Worm (Caenorhabditis elegans): ENCODE results near the gene gcn-1.

gcn-1 gene

DNA sequence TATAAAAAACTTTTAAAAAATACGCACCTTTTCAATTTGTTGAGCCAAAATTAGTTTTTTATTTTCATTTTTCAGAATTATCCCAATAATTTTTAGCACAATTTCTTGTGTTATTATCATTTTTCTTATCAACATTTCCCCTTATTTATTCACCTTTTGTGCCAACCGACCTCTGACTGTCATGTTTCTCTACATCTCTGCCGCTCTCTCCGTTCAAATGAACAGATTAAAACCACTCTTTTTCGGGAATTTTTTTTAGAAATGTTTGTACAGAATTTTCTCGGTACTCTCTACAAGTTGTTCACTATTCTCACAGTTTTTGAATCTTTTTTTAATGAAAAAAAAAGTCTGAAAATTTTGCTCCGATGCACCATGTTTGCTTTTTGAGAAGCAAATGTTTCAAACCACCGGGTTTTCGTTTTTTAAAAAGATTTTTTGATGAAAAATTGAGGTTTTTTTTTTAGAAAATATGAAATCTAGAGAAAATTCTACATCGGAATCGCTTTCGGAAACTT is 28.0 kb upstream of the gcn-1 start, which contains the start of gene frl-1:
TSS of gene frl-1 (plus strand) at position 465 of the 515 bp plus-strand sequence.
- TF ChIP-seq gmeb-1 (tag; optimal IDR thresholded peaks at IDR 0.05) (peak; percentile 40), blmp-1 (tag; optimal IDR thresholded peaks at IDR 0.05; ENCODE audit: insufficient read depth) (no peak), fos-1 (tag; optimal IDR thresholded peaks at IDR 0.05) (peak; percentile 89), ZK546.5 (tag; optimal IDR thresholded peaks at IDR 0.05) (no peak), nhr-23 (tag; optimal IDR thresholded peaks at IDR 0.05) (no peak), elt-1 (tag; optimal IDR thresholded peaks at IDR 0.05) (no peak), ztf-4 (tag; optimal IDR thresholded peaks at IDR 0.05) (no peak), ceh-82 (tag; optimal IDR thresholded peaks at IDR 0.05) (no peak), mbf-1 (tag; optimal IDR thresholded peaks at IDR 0.05) (no peak)

DNA sequence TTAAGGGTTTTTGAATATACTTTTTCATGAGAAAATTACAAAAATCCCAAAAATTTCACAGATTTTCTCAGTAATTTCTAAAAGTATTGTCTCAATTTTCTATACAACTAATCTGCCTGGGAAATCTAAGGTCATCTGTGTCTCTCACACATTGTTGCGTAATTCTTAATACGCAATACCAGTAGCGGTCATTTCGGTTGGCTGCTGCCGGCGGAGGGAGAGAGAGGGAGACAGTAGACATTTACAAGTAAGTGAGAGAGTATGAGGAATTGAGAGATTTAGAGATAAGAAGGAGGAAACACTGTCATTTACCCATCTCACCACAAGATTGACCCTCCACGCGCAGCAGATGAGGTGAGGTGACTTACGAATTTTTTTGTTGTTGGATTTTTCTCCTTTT is 25.8 kb upstream of the gcn-1 start:
- TF ChIP-seq mdl-1 (tag; optimal IDR thresholded peaks at IDR 0.05), result no peak
- peak; percentile 51 for TF ChIP-seq nhr-129 (tag; optimal IDR thresholded peaks at IDR 0.05)
- peak; percentile 37 for TF ChIP-seq sma-3 (GFP tag; optimal IDR thresholded peaks at IDR 0.05)
- peak; percentile 29 for TF ChIP-seq ceh-16 (tag; optimal IDR thresholded peaks at IDR 0.05)
- no peak for TF ChIP-seq nhr-12 (tag; optimal IDR thresholded peaks at IDR 0.05)
- TF ChIP-seq dmd-4 (tag; optimal IDR thresholded peaks at IDR 0.05), result no peak
- TF ChIP-seq mab-5 (tag; optimal IDR thresholded peaks at IDR 0.05), result no peak
- TF ChIP-seq nhr-77 (tag; optimal IDR thresholded peaks at IDR 0.05), result no peak
- no peak for TF ChIP-seq elt-3 (tag; optimal IDR thresholded peaks at IDR 0.05)
- no peak for TF ChIP-seq lsy-2 (tag; optimal IDR thresholded peaks at IDR 0.05)
- TF ChIP-seq F13H6.1 (tag; optimal IDR thresholded peaks at IDR 0.05), result peak; percentile 40
- peak; percentile 8 for TF ChIP-seq fos-1 (tag; optimal IDR thresholded peaks at IDR 0.05)
- TF ChIP-seq nhr-25 (tag; optimal IDR thresholded peaks at IDR 0.05), result peak; percentile 64

DNA sequence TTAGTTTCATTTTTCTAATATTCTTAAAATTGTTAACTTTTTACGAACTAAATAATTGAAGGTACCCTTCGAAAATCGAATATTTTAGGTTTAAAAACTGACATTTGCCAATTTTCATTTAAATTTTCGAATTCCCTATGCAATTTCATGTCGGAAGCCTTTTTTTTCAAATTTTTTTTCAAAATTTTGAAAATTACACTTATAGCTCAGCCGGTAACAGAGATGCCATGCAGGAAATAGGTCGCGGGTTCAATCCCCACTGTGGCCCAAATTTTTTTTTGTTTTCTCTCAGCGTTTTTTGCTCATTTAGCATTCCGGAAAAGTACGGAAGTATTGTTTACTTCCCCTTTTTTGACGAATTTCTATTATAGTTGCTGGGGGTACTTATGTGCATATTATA is 22.4 kb upstream of the gcn-1 start:
- no peak for TF ChIP-seq lin-39 (tag; optimal IDR thresholded peaks at IDR 0.05)

DNA sequence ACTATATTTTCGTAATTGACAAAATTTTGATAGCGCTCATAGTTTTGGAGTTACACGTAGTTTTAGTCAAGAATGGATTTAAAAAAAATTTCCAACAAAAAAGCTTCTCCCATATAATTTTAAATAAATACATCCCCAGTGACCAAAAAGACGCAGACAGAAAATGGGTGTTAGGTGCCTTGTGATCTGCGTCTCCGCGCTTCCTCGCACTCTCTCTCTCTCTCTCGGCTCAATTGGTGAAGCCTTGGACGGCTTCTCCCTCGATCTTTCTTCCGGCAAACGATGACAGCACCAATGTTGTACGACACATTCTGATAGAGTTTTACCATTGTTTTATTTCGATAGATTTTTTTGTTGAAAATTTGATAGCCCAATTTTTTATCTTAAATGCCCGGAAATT is 21.8 kb upstream of the gcn-1 start:
- TF ChIP-seq lsy-2 (tag; optimal IDR thresholded peaks at IDR 0.05), result peak in 1 of 2 experiments; percentile 27
- TF ChIP-seq C34F6.9 (tag; optimal IDR thresholded peaks at IDR 0.05), result peak; percentile 19
- TF ChIP-seq unc-55 (GFP tag; optimal IDR thresholded peaks at IDR 0.05), result peak; percentile 56
- no peak for TF ChIP-seq lin-11 (tag; optimal IDR thresholded peaks at IDR 0.05)

DNA sequence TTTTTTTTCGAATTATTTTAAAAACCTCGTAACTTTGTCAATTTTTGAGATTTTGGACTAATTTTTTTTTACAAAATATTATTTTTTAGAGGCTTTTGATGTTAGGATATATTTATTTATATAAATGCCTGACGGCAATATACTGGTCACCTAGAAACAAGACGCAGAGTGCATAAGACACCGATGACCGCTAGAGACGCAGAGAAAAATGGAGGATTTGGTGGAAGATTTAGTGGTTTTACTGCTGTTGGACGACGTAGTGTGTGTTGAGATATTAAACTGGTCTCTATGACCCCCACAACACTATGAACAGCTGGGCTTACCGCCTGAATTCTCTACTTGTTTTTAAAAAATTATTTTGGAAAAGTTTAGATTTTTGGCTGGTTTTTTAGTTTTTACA is 19.7 kb upstream of the gcn-1 start:
- TF ChIP-seq C34F6.9 (tag; optimal IDR thresholded peaks at IDR 0.05), result peak; percentile 37
- TF ChIP-seq F13H6.1 (tag; optimal IDR thresholded peaks at IDR 0.05), result peak; percentile 16
- TF ChIP-seq lin-13 (GFP tag; optimal IDR thresholded peaks at IDR 0.05), result no peak
- no peak for TF ChIP-seq nhr-25 (tag; optimal IDR thresholded peaks at IDR 0.05)
- TF ChIP-seq unc-55 (GFP tag; optimal IDR thresholded peaks at IDR 0.05), result peak; percentile 12
- TF ChIP-seq mab-5 (tag; optimal IDR thresholded peaks at IDR 0.05), result peak; percentile 19
- TF ChIP-seq lin-11 (tag; optimal IDR thresholded peaks at IDR 0.05), result peak; percentile 31
- TF ChIP-seq lsy-2 (tag; optimal IDR thresholded peaks at IDR 0.05), result peak in 1 of 2 experiments; percentile 47

DNA sequence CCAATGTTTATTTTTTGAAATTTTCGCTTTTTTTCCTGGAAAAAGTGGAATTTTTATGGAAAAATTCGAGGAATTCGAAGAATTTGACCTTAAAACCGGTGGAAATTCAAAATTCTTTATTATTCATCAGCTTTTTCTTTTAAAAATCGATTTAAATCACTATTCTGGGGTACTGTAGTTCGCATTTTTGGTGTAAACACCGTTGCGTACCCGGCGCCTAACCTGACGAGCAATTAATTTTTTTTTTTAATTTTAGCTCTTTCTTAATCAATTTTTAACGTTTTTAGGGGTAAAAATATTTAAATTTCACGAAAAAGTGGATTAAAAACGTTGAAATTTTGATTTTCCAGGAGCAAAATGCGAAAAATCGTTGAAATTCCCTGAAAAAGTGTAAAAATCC is 17.8 kb upstream of the gcn-1 start:
- TF ChIP-seq blmp-1 (tag; optimal IDR thresholded peaks at IDR 0.05; ENCODE audit: insufficient read depth) (no peak), ama-1 (optimal IDR thresholded peaks at IDR 0.05) (no peak), ztf-4 (tag; optimal IDR thresholded peaks at IDR 0.05) (no peak), F13H6.1 (tag; optimal IDR thresholded peaks at IDR 0.05) (no peak), lin-13 (GFP tag; optimal IDR thresholded peaks at IDR 0.05) (no peak)

DNA sequence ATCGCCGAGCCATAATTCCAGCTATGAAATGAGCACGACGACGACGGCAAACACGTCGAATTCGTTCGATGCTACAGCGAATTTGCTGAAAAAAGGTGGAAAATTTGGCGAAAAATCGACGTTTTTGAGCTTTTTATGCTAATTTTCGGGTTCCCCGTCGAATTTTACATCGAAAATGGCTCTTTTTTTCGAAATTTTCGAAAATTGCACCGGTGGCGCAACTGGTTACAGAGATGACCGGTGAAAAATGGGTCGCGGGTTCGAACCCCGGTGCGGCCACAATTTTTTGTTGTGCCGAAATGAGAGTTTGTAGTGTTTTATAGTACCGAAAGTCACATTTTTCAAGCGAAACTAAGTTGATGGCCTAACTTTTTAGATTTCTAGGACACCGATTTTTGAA is 14.3 kb upstream of the gcn-1 start:
- no peak for TF ChIP-seq unc-62 (GFP tag; optimal IDR thresholded peaks at IDR 0.05)
- TF ChIP-seq ama-1 (optimal IDR thresholded peaks at IDR 0.05), result no peak
- TF ChIP-seq peb-1 (tag; optimal IDR thresholded peaks at IDR 0.05), result no peak
- no peak for TF ChIP-seq nhr-237 (tag; optimal IDR thresholded peaks at IDR 0.05)
- no peak for TF ChIP-seq mab-5 (tag; optimal IDR thresholded peaks at IDR 0.05)
- TF ChIP-seq Y55F3AM.14 (GFP tag; optimal IDR thresholded peaks at IDR 0.05), result no peak
- TF ChIP-seq C34F6.9 (tag; optimal IDR thresholded peaks at IDR 0.05), result no peak
- TF ChIP-seq elt-3 (tag; optimal IDR thresholded peaks at IDR 0.05), result no peak
- no peak for TF ChIP-seq mbf-1 (tag; optimal IDR thresholded peaks at IDR 0.05)
- TF ChIP-seq lin-13 (GFP tag; optimal IDR thresholded peaks at IDR 0.05), result no peak
- no peak for TF ChIP-seq crh-2 (tag; optimal IDR thresholded peaks at IDR 0.05)
- TF ChIP-seq ZK546.5 (tag; optimal IDR thresholded peaks at IDR 0.05), result no peak
- TF ChIP-seq nhr-10 (tag; optimal IDR thresholded peaks at IDR 0.05), result no peak

All from whole organism, L2 larva.